Worm (Caenorhabditis elegans): ENCODE results near the gene ZK1240.3.

DNA sequence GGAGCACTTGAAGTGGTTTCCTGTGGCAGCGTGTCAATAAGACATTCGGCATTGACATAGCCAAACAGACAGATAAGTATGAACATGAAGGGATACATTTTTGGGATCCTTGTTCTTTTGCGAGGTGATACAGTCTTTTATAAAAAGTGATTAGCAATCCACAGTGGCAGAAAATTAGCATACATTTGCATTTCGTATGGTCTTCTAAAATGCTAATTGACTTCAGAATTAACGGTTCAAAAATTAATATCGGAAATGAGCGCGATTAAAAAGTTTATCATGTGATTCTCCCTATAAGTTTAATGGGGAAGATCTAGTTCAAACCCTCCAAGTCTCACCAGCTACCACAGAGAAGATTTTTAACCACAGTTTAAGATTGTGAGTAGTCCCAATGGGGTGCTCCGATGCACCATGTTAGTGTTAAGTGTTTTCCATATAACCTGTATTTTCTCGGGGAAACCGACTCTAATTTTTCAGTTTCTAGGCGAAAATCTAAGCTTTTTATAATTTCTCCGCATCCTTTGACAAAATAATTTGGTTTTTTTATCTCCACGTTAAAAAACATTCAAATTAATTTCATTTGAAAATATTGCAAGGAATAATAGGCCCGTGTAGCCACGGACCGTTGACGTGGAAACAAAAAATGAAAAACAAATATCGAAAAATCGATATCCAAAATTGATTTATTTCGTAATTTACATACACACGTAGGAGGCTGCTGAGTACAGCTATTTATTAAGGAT lies 46.7 kb downstream of the ZK1240.3 start, which contains the start of the genes F43C11.12 and F16G10.5:
- TF ChIP-seq unc-86 (tag; optimal IDR thresholded peaks at IDR 0.05) = no peak
- TF ChIP-seq tbx-2 (tag; optimal IDR thresholded peaks at IDR 0.05) = no peak
- no peak for TF ChIP-seq gmeb-2 (tag; optimal IDR thresholded peaks at IDR 0.05)
- TF ChIP-seq ceh-24 (tag; optimal IDR thresholded peaks at IDR 0.05) = no peak
- TF ChIP-seq unc-55 (GFP tag; optimal IDR thresholded peaks at IDR 0.05) = no peak
- TF ChIP-seq C38D4.7 (GFP tag; optimal IDR thresholded peaks at IDR 0.05) = no peak
- no peak for TF ChIP-seq ceh-9 (tag; optimal IDR thresholded peaks at IDR 0.05)
- no peak for TF ChIP-seq pha-4 (tag; optimal IDR thresholded peaks at IDR 0.05)
- TF ChIP-seq ama-1 (optimal IDR thresholded peaks at IDR 0.05) = no peak
